Fruit fly (Drosophila melanogaster) whole organism, prepupa: Measurements from ENCODE around the gene Or85e.

Experiments
- CG11902 ChIP-seq: fragments of 200-800 bp; sonication (Bioruptor generic); optimal IDR thresholded peaks from 3 replicates; lab custom pipeline; 2016; ENCODE audit warnings: missing biosample characterization, missing genetic modification characterization
- CG3032 ChIP-seq: fragments of 200-800 bp; optimal IDR thresholded peaks from 2 replicates; lab custom pipeline; 2019; ENCODE audit warnings: missing biosample characterization, mild to moderate bottlenecking, missing genetic modification characterization, moderate library complexity
- CG4318 ChIP-seq: fragments of 200-800 bp; sonication (Bioruptor generic); optimal IDR thresholded peaks from 3 replicates; lab custom pipeline; 2017; ENCODE audit warnings: missing biosample characterization, mild to moderate bottlenecking, missing genetic modification characterization
- Lpt ChIP-seq: fragments of 200-800 bp; sonication (Bioruptor generic); optimal IDR thresholded peaks from 3 replicates; lab custom pipeline; 2016; ENCODE audit warnings: missing biosample characterization, missing genetic modification characterization
- Sox14 ChIP-seq: fragments of 200-800 bp; sonication (Bioruptor generic); optimal IDR thresholded peaks from 3 replicates; lab custom pipeline; 2016; ENCODE audit warnings: missing biosample characterization, missing genetic modification characterization
- achi ChIP-seq: fragments of 200-800 bp; sonication (Bioruptor generic); optimal IDR thresholded peaks from 3 replicates; lab custom pipeline; 2016; ENCODE audit warnings: missing biosample characterization, missing genetic modification characterization
- dac ChIP-seq: fragments of 200-800 bp; sonication (Bioruptor generic); optimal IDR thresholded peaks from 2 replicates; lab custom pipeline; 2017; ENCODE audit warnings: missing biosample characterization, mild to moderate bottlenecking, missing genetic modification characterization
- lz ChIP-seq: fragments of 200-800 bp; sonication (Bioruptor generic); optimal IDR thresholded peaks from 3 replicates; lab custom pipeline; 2016; ENCODE audit warnings: missing biosample characterization, missing genetic modification characterization
- net ChIP-seq: fragments of 200-800 bp; sonication (Bioruptor generic); optimal IDR thresholded peaks from 3 replicates; lab custom pipeline; 2016; ENCODE audit warnings: missing biosample characterization, missing genetic modification characterization
- svp ChIP-seq: fragments of 200-800 bp; sonication (Bioruptor generic); peaks from one replicate; lab custom pipeline; 2016; ENCODE audit warnings: missing biosample characterization, missing genetic modification characterization
- vri ChIP-seq: fragments of 200-800 bp; sonication (Bioruptor generic); optimal IDR thresholded peaks from 3 replicates; lab custom pipeline; 2016; ENCODE audit warnings: missing biosample characterization, mild to moderate bottlenecking, missing genetic modification characterization

dm6 chr3R:8620737-8621136, 14.9 kb downstream of the Or85e start:
- TF ChIP-seq CG11902 (GFP tag; lab: Kevin White, UChicago) (no peak), CG3032 (no peak), net (GFP tag; lab: Kevin White, UChicago) (no peak), vri (GFP tag; lab: Kevin White, UChicago) (no peak), Lpt (GFP tag; lab: Kevin White, UChicago) (no peak), lz (no peak), CG4318 (GFP tag; lab: Kevin White, UChicago) (no peak), achi (GFP tag; lab: Kevin White, UChicago) (no peak), svp (GFP tag; lab: Kevin White, UChicago) (no peak), Sox14 (GFP tag; lab: Kevin White, UChicago) (no peak), dac (GFP tag; lab: Kevin White, UChicago) (no peak)
